Fruit fly (Drosophila melanogaster): ENCODE results near the gene hang.

dm6 chrX:16423125-16423509, 486 bp downstream of the hang start:
- TF ChIP-seq br (GFP tag; optimal IDR thresholded peaks at IDR 0.05) (no peak), usp (GFP tag; optimal IDR thresholded peaks at IDR 0.05) (no peak), CrebA (GFP tag; optimal IDR thresholded peaks at IDR 0.05; ENCODE audit: borderline replicate concordance) (no peak), CG32264 (GFP tag; optimal IDR thresholded peaks at IDR 0.05) (no peak), Sp1 (GFP tag; optimal IDR thresholded peaks at IDR 0.05) (no peak), fru (GFP tag; optimal IDR thresholded peaks at IDR 0.05) (no peak), Abd-B (GFP tag; optimal IDR thresholded peaks at IDR 0.05) (no peak)
